Worm (Caenorhabditis elegans) whole organism, L3 larva: ENCODE results near the gene spe-6.

Experiments
- ZK546.5 ChIP-seq: sonication (generic microtip); optimal IDR thresholded peaks from 2 replicates; lab custom pipeline; 2017; ENCODE audit warnings: missing biosample characterization, missing genetic modification characterization
- ceh-16 ChIP-seq: sonication (generic microtip); optimal IDR thresholded peaks from 2 replicates; lab custom pipeline; 2017; ENCODE audit warnings: missing biosample characterization, missing genetic modification characterization
- ceh-28 ChIP-seq: fragments of 150-350 bp; optimal IDR thresholded peaks from 2 replicates; lab custom pipeline; 2014; ENCODE audit warnings: missing biosample characterization, missing genetic modification reagents, missing genetic modification characterization
- elt-1 ChIP-seq: fragments of 150-350 bp; optimal IDR thresholded peaks from 2 replicates; lab custom pipeline; 2014; ENCODE audit warnings: missing biosample characterization, missing genetic modification characterization
- elt-2 ChIP-seq: sonication (generic microtip); optimal IDR thresholded peaks from 2 replicates; lab custom pipeline; 2016; ENCODE audit warnings: missing genetic modification reagents, mild to moderate bottlenecking, missing genetic modification characterization, missing compliant biosample characterization
- elt-3 ChIP-seq, 3 experiments: fragments of 150-350 bp in 1 of 3; sonication (generic microtip) in 2 of 3; optimal IDR thresholded peaks; 2 replicates in 2 of 3; 4 replicates in 1 of 3; lab custom pipeline; 2014 to 2017; ENCODE audit warnings: missing biosample characterization in 3 of 3, missing genetic modification characterization in 3 of 3
- fkh-2 ChIP-seq: fragments of 150-350 bp; optimal IDR thresholded peaks from 2 replicates; lab custom pipeline; 2014; ENCODE audit warnings: missing biosample characterization, missing genetic modification reagents, missing genetic modification characterization
- fos-1 ChIP-seq: fragments of 150-350 bp; optimal IDR thresholded peaks from 2 replicates; lab custom pipeline; 2014; ENCODE audit warnings: missing biosample characterization, missing genetic modification characterization
- hmg-11 ChIP-seq: sonication (generic microtip); optimal IDR thresholded peaks from 2 replicates; lab custom pipeline; 2016; ENCODE audit warnings: missing genetic modification characterization, missing compliant biosample characterization
- jun-1 ChIP-seq: fragments of 150-350 bp; optimal IDR thresholded peaks from 2 replicates; lab custom pipeline; 2014; ENCODE audit warnings: missing biosample characterization, missing genetic modification reagents, missing genetic modification characterization
- lin-39 ChIP-seq: fragments of 150-350 bp; optimal IDR thresholded peaks from 2 replicates; lab custom pipeline; 2018; ENCODE audit warnings: missing biosample characterization, missing genetic modification reagents, missing genetic modification characterization
- lsy-12 ChIP-seq: sonication (generic microtip); optimal IDR thresholded peaks from 2 replicates; lab custom pipeline; 2016; ENCODE audit warnings: mild to moderate bottlenecking, missing genetic modification characterization, missing compliant biosample characterization
- nfya-1 ChIP-seq: sonication (generic microtip); optimal IDR thresholded peaks from 2 replicates; lab custom pipeline; 2017; ENCODE audit warnings: missing genetic modification characterization, mild to moderate bottlenecking, missing compliant biosample characterization, antibody characterized with exemption, moderate library complexity; ENCODE audit not compliant: insufficient read depth
- nhr-11 ChIP-seq: fragments of 150-350 bp; optimal IDR thresholded peaks from 2 replicates; lab custom pipeline; 2014; ENCODE audit warnings: missing biosample characterization, missing genetic modification characterization
- nhr-23 ChIP-seq: fragments of 150-350 bp; optimal IDR thresholded peaks from 2 replicates; lab custom pipeline; 2014; ENCODE audit warnings: missing biosample characterization, missing genetic modification reagents, missing genetic modification characterization
- nhr-25 ChIP-seq: sonication (generic microtip); optimal IDR thresholded peaks from 2 replicates; lab custom pipeline; 2017; ENCODE audit warnings: missing biosample characterization, missing genetic modification characterization
- nhr-76 ChIP-seq: fragments of 150-350 bp; sonication (generic microtip); optimal IDR thresholded peaks from 5 replicates; lab custom pipeline; 2014; ENCODE audit warnings: missing biosample characterization, missing genetic modification characterization
- nhr-77 ChIP-seq: fragments of 150-350 bp; optimal IDR thresholded peaks from 2 replicates; lab custom pipeline; 2014; ENCODE audit warnings: missing biosample characterization, missing genetic modification characterization
- pha-4 ChIP-seq: fragments of 150-350 bp; optimal IDR thresholded peaks from 2 replicates; lab custom pipeline; 2014; ENCODE audit warnings: missing biosample characterization, missing genetic modification reagents, missing genetic modification characterization
- ztf-11 ChIP-seq: fragments of 150-350 bp; optimal IDR thresholded peaks from 2 replicates; lab custom pipeline; 2014; ENCODE audit warnings: missing biosample characterization, missing genetic modification characterization

Gene spe-6

ce11 chrIII:11544947-11545346 is 39.7 kb downstream of the spe-6 start:
- no peak for TF ChIP-seq lsy-12
- TF ChIP-seq ceh-28 (tag; lab: Kevin White, UChicago), result no peak
- no peak for TF ChIP-seq fkh-2
- TF ChIP-seq fos-1, result no peak
- no peak for TF ChIP-seq elt-1 (tag; lab: Kevin White, UChicago)
- no peak for TF ChIP-seq ZK546.5 (tag; lab: Kevin White, UChicago)
- TF ChIP-seq elt-3 (tag; optimal IDR thresholded peaks at IDR 0.05; lab: Kevin White, UChicago), result no peak
- no peak for TF ChIP-seq nhr-76

ce11 chrIII:11548070-11548469 is 42.8 kb downstream of the spe-6 start, which contains the start of gene Y66D12A.13:
Gene Y66D12A.13, plus strand, starts transcription at chrIII:11548370.
- TF ChIP-seq elt-2 (tag; lab: Kevin White, UChicago), result peak; percentile 23
- no peak for TF ChIP-seq ztf-11 (tag; lab: Kevin White, UChicago)

- peak; percentile 1 for TF ChIP-seq elt-2 (tag; lab: Kevin White, UChicago)
- no peak for TF ChIP-seq jun-1 (tag; lab: Kevin White, UChicago)
- TF ChIP-seq elt-3 (tag; optimal IDR thresholded peaks at IDR 0.05; lab: Kevin White, UChicago), result no peak
- peak; percentile 71 for TF ChIP-seq nhr-25 (tag; lab: Kevin White, UChicago)
- peak; percentile 20 for TF ChIP-seq nfya-1 (tag; lab: Kevin White, UChicago)
These were observed 49.4 kb downstream of the spe-6 start for ce11 chrIII:11554701-11555111.

ce11 chrIII:11556860-11557259 is 51.6 kb downstream of the spe-6 start:
- TF ChIP-seq nhr-11 (tag; lab: Kevin White, UChicago), result no peak
- TF ChIP-seq nhr-25 (tag; lab: Kevin White, UChicago), result peak; percentile 55
- TF ChIP-seq lin-39, result peak; percentile 32
- peak; percentile 8 for TF ChIP-seq nhr-23 (tag; lab: Kevin White, UChicago)
- TF ChIP-seq nfya-1 (tag; lab: Kevin White, UChicago), result no peak

- TF ChIP-seq lin-39, result no peak
- peak; percentile 76 for TF ChIP-seq nhr-25 (tag; lab: Kevin White, UChicago)
- no peak for TF ChIP-seq nhr-23 (tag; lab: Kevin White, UChicago)
- no peak for TF ChIP-seq fkh-2
- TF ChIP-seq hmg-11 (tag; lab: Kevin White, UChicago), result no peak
- no peak for TF ChIP-seq ceh-16 (tag; lab: Kevin White, UChicago)
- TF ChIP-seq nhr-77 (tag; lab: Kevin White, UChicago), result no peak
- TF ChIP-seq pha-4, result no peak
- TF ChIP-seq, all 47 proteins: peak for 1
These were observed 53.0 kb downstream of the spe-6 start for ce11 chrIII:11558251-11558650.
